Worm (Caenorhabditis elegans) whole organism, early embryonic: Measurements from ENCODE around the gene try-10.

Source experiments
- B0310.2 ChIP-seq: sonication (generic microtip); optimal IDR thresholded peaks from 2 replicates; lab custom pipeline; 2016; ENCODE audit warnings: mild to moderate bottlenecking, missing genetic modification characterization, missing compliant biosample characterization
- F13C5.2 ChIP-seq: sonication (generic microtip); optimal IDR thresholded peaks from 2 replicates; lab custom pipeline; 2017; ENCODE audit warnings: mild to moderate bottlenecking, missing genetic modification characterization, inconsistent platforms, missing compliant biosample characterization
- aly-1 ChIP-seq: sonication (generic microtip); optimal IDR thresholded peaks from 2 replicates; lab custom pipeline; 2016; ENCODE audit warnings: missing genetic modification characterization, missing compliant biosample characterization
- ama-1 ChIP-seq: fragments of 150-350 bp; optimal IDR thresholded peaks from 2 replicates; lab custom pipeline; 2014
- ceh-13 ChIP-seq: fragments of 200-800 bp; sonication (Bioruptor generic); optimal IDR thresholded peaks from 2 replicates; lab custom pipeline; 2018; ENCODE audit warnings: mild to moderate bottlenecking, missing genetic modification characterization, missing compliant biosample characterization
- ceh-36 ChIP-seq: sonication (generic microtip); optimal IDR thresholded peaks from 2 replicates; lab custom pipeline; 2016; ENCODE audit warnings: missing genetic modification characterization, inconsistent platforms, missing compliant biosample characterization
- ets-7 ChIP-seq: sonication (generic microtip); optimal IDR thresholded peaks from 2 replicates; lab custom pipeline; 2016; ENCODE audit warnings: missing genotype, missing genetic modification characterization, missing compliant biosample characterization
- flt-1 ChIP-seq: fragments of 200-800 bp; sonication (Bioruptor generic); IDR thresholded peaks from 2 replicates; pipeline ENCODE4 v1.3.6; 2022; ENCODE audit warnings: missing genetic modification characterization, missing compliant biosample characterization
- hmbx-1 ChIP-seq: sonication (generic microtip); optimal IDR thresholded peaks from 2 replicates; lab custom pipeline; 2016; ENCODE audit warnings: mild to moderate bottlenecking, missing genetic modification characterization, missing compliant biosample characterization
- hmg-4 ChIP-seq: fragments of 200-800 bp; sonication (Bioruptor generic); optimal IDR thresholded peaks from 2 replicates; lab custom pipeline; 2018; ENCODE audit warnings: mild to moderate bottlenecking, missing genetic modification characterization, missing compliant biosample characterization
- hnd-1 ChIP-seq: sonication (generic microtip); optimal IDR thresholded peaks from 2 replicates; lab custom pipeline; 2016; ENCODE audit warnings: missing genetic modification characterization, missing compliant biosample characterization
- pes-1 ChIP-seq: fragments of 200-800 bp; sonication (Bioruptor generic); IDR thresholded peaks from 2 replicates; pipeline ENCODE4 v1.3.6; 2022; ENCODE audit warnings: missing genetic modification reagents, missing genetic modification characterization, missing compliant biosample characterization
- scrt-1 ChIP-seq: fragments of 200-800 bp; sonication (Bioruptor generic); IDR thresholded peaks from 2 replicates; pipeline ENCODE4 v1.3.6; 2022; ENCODE audit warnings: missing genetic modification characterization, missing compliant biosample characterization
- sea-1 ChIP-seq: fragments of 200-800 bp; sonication (Bioruptor generic); conservative IDR thresholded peaks from 2 replicates; pipeline ENCODE4 v1.3.6; 2022; ENCODE audit warnings: missing genetic modification characterization, missing compliant biosample characterization
- tbx-11 ChIP-seq: fragments of 200-800 bp; sonication (Bioruptor generic); IDR thresholded peaks from 2 replicates; pipeline ENCODE4 v1.3.6; 2022; ENCODE audit warnings: missing genetic modification characterization, missing compliant biosample characterization
- tbx-37 ChIP-seq: fragments of 200-800 bp; sonication (Bioruptor generic); conservative IDR thresholded peaks from 2 replicates; pipeline ENCODE4 v1.3.6; 2022; ENCODE audit warnings: missing genetic modification reagents, missing genetic modification characterization, missing compliant biosample characterization
- tra-4 ChIP-seq: sonication (generic microtip); optimal IDR thresholded peaks from 2 replicates; lab custom pipeline; 2017; ENCODE audit warnings: missing genetic modification characterization, missing compliant biosample characterization

The try-10 gene

DNA sequence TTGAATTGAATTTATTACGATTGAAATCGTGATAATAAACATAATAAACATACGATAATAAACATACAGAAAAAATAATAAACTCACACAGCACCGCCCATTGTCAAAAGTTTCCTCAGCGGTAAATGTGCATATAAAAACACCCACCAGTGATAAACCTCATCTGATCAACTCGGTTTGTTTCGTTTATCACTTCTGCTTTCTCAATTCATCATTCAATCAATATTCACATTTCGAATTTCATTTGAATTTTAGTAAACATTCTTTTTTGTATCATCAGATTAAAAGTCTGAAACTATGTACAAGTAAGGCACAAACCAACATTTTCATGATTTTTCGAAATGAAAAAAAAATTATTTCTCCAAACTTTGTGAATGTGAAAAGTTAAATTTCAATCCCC is at the start of gene try-10:
TSS of gene try-10 (minus strand) at position 101 of the 400 bp plus-strand sequence.
- TF ChIP-seq tbx-37 (GFP tag; lab: Robert Waterston, UW) (no peak), flt-1 (GFP tag; lab: Robert Waterston, UW) (no peak), hnd-1 (tag; lab: Kevin White, UChicago) (no peak), B0310.2 (no peak)

ce11 chrV:13061836-13062235 is 48.8 kb upstream of the try-10 start, which contains the start of gene F42E8.1:
TSS of gene F42E8.1 (plus strand) at chrV:13062136.
- TF ChIP-seq hmg-4 (GFP tag; lab: Kevin White, UChicago) = no peak
- TF ChIP-seq flt-1 (GFP tag; lab: Robert Waterston, UW) = no peak
- TF ChIP-seq aly-1 (tag; lab: Kevin White, UChicago) = no peak
- no peak for TF ChIP-seq sea-1 (GFP tag; lab: Robert Waterston, UW)
- TF ChIP-seq B0310.2 = no peak
- TF ChIP-seq hnd-1 (tag; lab: Kevin White, UChicago) = no peak
- TF ChIP-seq hmbx-1 (tag; lab: Kevin White, UChicago) = no peak
- TF ChIP-seq ama-1 (lab: Kevin White, UChicago) = no peak
- no peak for TF ChIP-seq tbx-11
- no peak for TF ChIP-seq ets-7 (tag; lab: Kevin White, UChicago)
- no peak for TF ChIP-seq scrt-1 (GFP tag; lab: Robert Waterston, UW)
- TF ChIP-seq F13C5.2 = no peak
- no peak for TF ChIP-seq tra-4 (tag; lab: Kevin White, UChicago)
- TF ChIP-seq pes-1 (GFP tag; lab: Robert Waterston, UW) = no peak
- TF ChIP-seq tbx-37 (GFP tag; lab: Robert Waterston, UW) = no peak
- no peak for TF ChIP-seq ceh-36 (tag; lab: Kevin White, UChicago)

DNA sequence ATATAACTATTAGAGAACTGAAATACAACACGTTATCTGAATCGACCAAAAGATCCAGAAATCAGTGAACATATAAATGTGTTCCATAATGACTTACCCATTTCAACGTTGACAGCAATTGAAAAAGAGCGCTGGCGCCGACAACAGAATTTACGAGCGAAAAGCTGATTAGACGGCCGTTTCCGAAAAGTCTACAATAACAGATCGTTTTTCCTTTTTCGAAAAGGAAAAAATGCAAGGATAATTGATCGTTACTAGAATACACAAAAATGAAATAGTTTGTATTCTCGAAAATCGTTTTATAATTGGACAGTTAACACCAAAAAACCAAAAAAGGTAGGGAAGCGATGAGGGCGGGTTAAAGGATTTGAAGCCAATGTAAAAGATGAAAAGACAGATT is 40.6 kb upstream of the try-10 start, which contains the start of gene srr-1:
TSS of gene srr-1 (minus strand) at position 101 of the 400 bp plus-strand sequence.
- TF ChIP-seq tra-4 (tag; lab: Kevin White, UChicago) (no peak), pes-1 (GFP tag; lab: Robert Waterston, UW) (no peak), ceh-36 (tag; lab: Kevin White, UChicago) (no peak), hmg-4 (GFP tag; lab: Kevin White, UChicago) (no peak), scrt-1 (GFP tag; lab: Robert Waterston, UW) (no peak), F13C5.2 (no peak), hnd-1 (tag; lab: Kevin White, UChicago) (no peak), sea-1 (GFP tag; lab: Robert Waterston, UW) (no peak), B0310.2 (no peak), hmbx-1 (tag; lab: Kevin White, UChicago) (no peak)

DNA sequence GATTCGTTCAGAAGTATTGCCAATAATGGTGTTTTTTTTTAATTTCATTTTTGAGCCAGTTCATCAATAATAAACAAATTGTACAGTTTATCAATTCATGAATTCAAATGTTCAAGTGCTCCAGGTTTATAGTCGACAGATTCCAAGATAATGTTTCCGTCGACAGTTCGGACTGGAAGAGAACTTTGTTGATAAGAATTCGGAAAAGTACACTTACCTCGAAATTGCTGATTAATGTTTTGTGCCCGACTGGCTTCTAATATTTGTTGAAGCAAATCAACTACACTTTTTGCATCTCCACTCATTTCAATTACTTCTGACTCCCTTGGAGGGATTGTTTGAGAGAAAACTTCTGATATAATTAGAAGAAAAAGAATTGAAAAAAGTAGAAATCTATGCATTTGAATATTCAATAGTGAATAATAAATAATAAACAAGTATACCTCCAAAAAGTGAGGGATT is 36.1 kb upstream of the try-10 start, which contains the start of gene W07G4.8:
TSS of gene W07G4.8 (minus strand) at position 412 of the 462 bp plus-strand sequence.
- no peak for TF ChIP-seq ceh-36 (tag; lab: Kevin White, UChicago)
- no peak for TF ChIP-seq tbx-37 (GFP tag; lab: Robert Waterston, UW)
- no peak for TF ChIP-seq scrt-1 (GFP tag; lab: Robert Waterston, UW)
- TF ChIP-seq tbx-11 = no peak
- no peak for TF ChIP-seq ama-1 (lab: Kevin White, UChicago)
- TF ChIP-seq ets-7 (tag; lab: Kevin White, UChicago) = no peak
- TF ChIP-seq hnd-1 (tag; lab: Kevin White, UChicago) = no peak
- TF ChIP-seq aly-1 (tag; lab: Kevin White, UChicago) = no peak
- no peak for TF ChIP-seq sea-1 (GFP tag; lab: Robert Waterston, UW)
- TF ChIP-seq tra-4 (tag; lab: Kevin White, UChicago) = no peak
- TF ChIP-seq hmg-4 (GFP tag; lab: Kevin White, UChicago) = no peak
- TF ChIP-seq ceh-13 (GFP tag; lab: Kevin White, UChicago) = no peak
- no peak for TF ChIP-seq pes-1 (GFP tag; lab: Robert Waterston, UW)
- TF ChIP-seq hmbx-1 (tag; lab: Kevin White, UChicago) = no peak
- no peak for TF ChIP-seq B0310.2

DNA sequence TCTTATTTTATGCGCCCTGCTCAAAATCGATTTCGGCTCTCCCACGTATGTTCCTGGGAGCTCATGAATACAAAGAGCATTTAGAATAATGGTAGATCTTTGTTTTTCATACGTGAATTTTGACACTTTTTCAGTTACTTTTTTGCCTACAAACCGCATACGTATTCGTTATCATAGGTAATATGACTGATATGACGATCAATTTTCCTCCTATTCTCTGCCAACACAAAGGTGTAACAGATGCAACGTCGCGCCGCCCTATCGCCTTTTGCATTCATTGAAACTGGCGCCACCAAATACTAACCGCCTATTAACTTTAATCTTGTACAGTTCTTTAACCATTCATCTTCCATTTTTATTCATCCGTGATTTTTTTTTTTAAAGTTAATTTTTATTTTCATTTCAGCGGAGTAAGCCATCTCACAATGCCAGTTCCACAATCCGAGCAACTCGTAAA is 34.5 kb upstream of the try-10 start, which contains the start of gene W07G4.5:
TSS of gene W07G4.5 (plus strand) at position 407 of the 457 bp plus-strand sequence.
- TF ChIP-seq ets-7 (tag; lab: Kevin White, UChicago) = no peak

ce11 chrV:13046125-13047123 is 33.4 kb upstream of the try-10 start:
- no peak for TF ChIP-seq sea-1 (GFP tag; lab: Robert Waterston, UW)
- no peak for TF ChIP-seq hmg-4 (GFP tag; lab: Kevin White, UChicago)
- TF ChIP-seq aly-1 (tag; lab: Kevin White, UChicago) = no peak
- no peak for TF ChIP-seq scrt-1 (GFP tag; lab: Robert Waterston, UW)
- no peak for TF ChIP-seq tbx-11
- TF ChIP-seq ama-1 (lab: Kevin White, UChicago) = no peak
- TF ChIP-seq tra-4 (tag; lab: Kevin White, UChicago) = no peak
- TF ChIP-seq pes-1 (GFP tag; lab: Robert Waterston, UW) = no peak
- TF ChIP-seq hmbx-1 (tag; lab: Kevin White, UChicago) = no peak
- no peak for TF ChIP-seq ets-7 (tag; lab: Kevin White, UChicago)
- no peak for TF ChIP-seq hnd-1 (tag; lab: Kevin White, UChicago)

DNA sequence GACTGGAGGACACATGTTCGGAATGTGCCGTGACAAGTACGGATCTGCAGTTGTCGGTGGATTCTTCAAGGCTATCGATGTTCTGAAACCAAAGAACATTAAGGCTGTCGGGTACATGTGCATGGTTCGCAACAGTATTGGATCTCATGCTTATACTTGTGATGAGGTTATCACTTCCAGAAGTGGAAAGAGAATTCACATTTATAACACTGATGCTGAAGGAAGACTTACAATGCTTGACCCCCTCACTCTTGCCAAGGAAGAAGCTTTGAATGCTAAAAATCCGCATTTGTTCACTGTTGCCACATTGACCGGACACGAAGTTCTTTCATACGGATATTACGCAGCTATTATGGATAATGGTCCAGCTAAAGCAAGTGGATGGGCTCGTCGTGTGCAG is 32.0 kb upstream of the try-10 start:
- TF ChIP-seq hmg-4 (GFP tag; lab: Kevin White, UChicago) (no peak), B0310.2 (no peak), F13C5.2 (no peak), ama-1 (lab: Kevin White, UChicago) (no peak), flt-1 (GFP tag; lab: Robert Waterston, UW) (no peak), sea-1 (GFP tag; lab: Robert Waterston, UW) (no peak), tra-4 (tag; lab: Kevin White, UChicago) (no peak), hmbx-1 (tag; lab: Kevin White, UChicago) (no peak), tbx-11 (no peak), tbx-37 (GFP tag; lab: Robert Waterston, UW) (no peak), hnd-1 (tag; lab: Kevin White, UChicago) (no peak), scrt-1 (GFP tag; lab: Robert Waterston, UW) (no peak), ceh-13 (GFP tag; lab: Kevin White, UChicago) (no peak), aly-1 (tag; lab: Kevin White, UChicago) (no peak), ceh-36 (tag; lab: Kevin White, UChicago) (no peak), ets-7 (tag; lab: Kevin White, UChicago) (no peak), pes-1 (GFP tag; lab: Robert Waterston, UW) (no peak)
